Fruit fly (Drosophila melanogaster) whole organism, embryonic: ENCODE measurements around the gene Doc2.

Experiments
- CG6254 ChIP-seq: fragments of 200-800 bp; sonication (Bioruptor generic); optimal IDR thresholded peaks from 3 replicates; lab custom pipeline; 2017; ENCODE audit warnings: mild to moderate bottlenecking, missing biosample characterization, missing genetic modification reagents, missing genetic modification characterization
- Gsc ChIP-seq: fragments of 200-800 bp; sonication (Bioruptor generic); IDR thresholded peaks from 2 replicates; pipeline ENCODE4 v1.3.6; 2022; ENCODE audit warnings: missing biosample characterization, missing genetic modification characterization
- Xbp1 ChIP-seq: fragments of 200-800 bp; sonication (Bioruptor generic); optimal IDR thresholded peaks from 3 replicates; lab custom pipeline; 2016; ENCODE audit warnings: missing biosample characterization, mild to moderate bottlenecking, missing genetic modification characterization
- pum ChIP-seq: fragments of 200-800 bp; sonication (Bioruptor generic); optimal IDR thresholded peaks from 2 replicates; lab custom pipeline; 2016; ENCODE audit warnings: missing biosample characterization, missing genetic modification characterization
- slbo ChIP-seq: fragments of 200-800 bp; sonication (Bioruptor generic); IDR thresholded peaks from 2 replicates; pipeline ENCODE4 v1.3.6; 2022; ENCODE audit warnings: missing biosample characterization, missing genetic modification characterization

- no peak for TF ChIP-seq CG6254 (GFP tag; lab: Kevin White, UChicago)
- TF ChIP-seq slbo = no peak
- TF ChIP-seq Xbp1 (GFP tag; lab: Kevin White, UChicago) = no peak
- no peak for TF ChIP-seq Gsc (GFP tag; lab: Robert Waterston, UW)
- TF ChIP-seq pum (GFP tag; lab: Kevin White, UChicago) = no peak
Measured at dm6 chr3L:9025178-9025577, 6.1 kb upstream of the Doc2 start.
